Worm (Caenorhabditis elegans) whole organism, early embryonic: Measurements from ENCODE around the gene fbxb-58.

ENCODE experiments used
- F13C5.2 ChIP-seq: sonication (generic microtip); optimal IDR thresholded peaks from 2 replicates; lab custom pipeline; 2017; ENCODE audit warnings: mild to moderate bottlenecking, missing genetic modification characterization, inconsistent platforms, missing compliant biosample characterization
- aly-1 ChIP-seq: sonication (generic microtip); optimal IDR thresholded peaks from 2 replicates; lab custom pipeline; 2016; ENCODE audit warnings: missing genetic modification characterization, missing compliant biosample characterization
- ama-1 ChIP-seq: fragments of 150-350 bp; optimal IDR thresholded peaks from 2 replicates; lab custom pipeline; 2014
- ceh-13 ChIP-seq: fragments of 200-800 bp; sonication (Bioruptor generic); optimal IDR thresholded peaks from 2 replicates; lab custom pipeline; 2018; ENCODE audit warnings: mild to moderate bottlenecking, missing genetic modification characterization, missing compliant biosample characterization
- ceh-36 ChIP-seq: sonication (generic microtip); optimal IDR thresholded peaks from 2 replicates; lab custom pipeline; 2016; ENCODE audit warnings: missing genetic modification characterization, inconsistent platforms, missing compliant biosample characterization
- ets-7 ChIP-seq: sonication (generic microtip); optimal IDR thresholded peaks from 2 replicates; lab custom pipeline; 2016; ENCODE audit warnings: missing genotype, missing genetic modification characterization, missing compliant biosample characterization
- flt-1 ChIP-seq: fragments of 200-800 bp; sonication (Bioruptor generic); IDR thresholded peaks from 2 replicates; pipeline ENCODE4 v1.3.6; 2022; ENCODE audit warnings: missing genetic modification characterization, missing compliant biosample characterization
- hmg-4 ChIP-seq: fragments of 200-800 bp; sonication (Bioruptor generic); optimal IDR thresholded peaks from 2 replicates; lab custom pipeline; 2018; ENCODE audit warnings: mild to moderate bottlenecking, missing genetic modification characterization, missing compliant biosample characterization
- hnd-1 ChIP-seq: sonication (generic microtip); optimal IDR thresholded peaks from 2 replicates; lab custom pipeline; 2016; ENCODE audit warnings: missing genetic modification characterization, missing compliant biosample characterization
- scrt-1 ChIP-seq: fragments of 200-800 bp; sonication (Bioruptor generic); IDR thresholded peaks from 2 replicates; pipeline ENCODE4 v1.3.6; 2022; ENCODE audit warnings: missing genetic modification characterization, missing compliant biosample characterization
- tbx-11 ChIP-seq: fragments of 200-800 bp; sonication (Bioruptor generic); IDR thresholded peaks from 2 replicates; pipeline ENCODE4 v1.3.6; 2022; ENCODE audit warnings: missing genetic modification characterization, missing compliant biosample characterization
- tbx-37 ChIP-seq: fragments of 200-800 bp; sonication (Bioruptor generic); conservative IDR thresholded peaks from 2 replicates; pipeline ENCODE4 v1.3.6; 2022; ENCODE audit warnings: missing genetic modification reagents, missing genetic modification characterization, missing compliant biosample characterization
- tra-4 ChIP-seq: sonication (generic microtip); optimal IDR thresholded peaks from 2 replicates; lab custom pipeline; 2017; ENCODE audit warnings: missing genetic modification characterization, missing compliant biosample characterization

- TF ChIP-seq hmg-4 (GFP tag; lab: Kevin White, UChicago): no peak
- TF ChIP-seq ets-7 (tag; lab: Kevin White, UChicago): no peak
- no peak for TF ChIP-seq F13C5.2 (tag; lab: Kevin White, UChicago)
- no peak for TF ChIP-seq aly-1 (tag; lab: Kevin White, UChicago)
- TF ChIP-seq tra-4 (tag; lab: Kevin White, UChicago): no peak
- no peak for TF ChIP-seq flt-1 (GFP tag; lab: Robert Waterston, UW)
- no peak for TF ChIP-seq tbx-37
- no peak for TF ChIP-seq scrt-1
- no peak for TF ChIP-seq tbx-11 (GFP tag; lab: Robert Waterston, UW)
- no peak for TF ChIP-seq ama-1 (lab: Kevin White, UChicago)
- no peak for TF ChIP-seq ceh-36 (tag; lab: Kevin White, UChicago)
- no peak for TF ChIP-seq hnd-1 (tag; lab: Kevin White, UChicago)
- TF ChIP-seq ceh-13 (GFP tag; lab: Kevin White, UChicago): no peak
Observed at ce11 chrX:1629746-1630145, 1.8 kb downstream of the fbxb-58 start.
